Worm (Caenorhabditis elegans) whole organism, young adult: ENCODE results near the gene Y39G8B.10.

Experiments
- C06A6.2 ChIP-seq: fragments of 200-800 bp; sonication (Bioruptor generic); conservative IDR thresholded peaks from 2 replicates; pipeline ENCODE4 v1.3.6; 2022; ENCODE audit warnings: missing genetic modification characterization, missing compliant biosample characterization
- D2030.7 ChIP-seq: fragments of 200-800 bp; sonication (Bioruptor generic); IDR thresholded peaks from 2 replicates; pipeline ENCODE4 v1.3.6; 2022; ENCODE audit warnings: missing genetic modification reagents, missing genetic modification characterization, missing compliant biosample characterization
- F39B2.1 ChIP-seq: fragments of 200-800 bp; sonication (Bioruptor generic); IDR thresholded peaks from 2 replicates; pipeline ENCODE4 v1.3.6; 2022; ENCODE audit warnings: missing genetic modification reagents, missing genetic modification characterization, missing compliant biosample characterization
- F55B11.4 ChIP-seq: sonication (generic microtip); optimal IDR thresholded peaks from 2 replicates; lab custom pipeline; 2016; ENCODE audit warnings: missing compliant biosample characterization, missing genetic modification characterization, borderline replicate concordance; ENCODE audit not compliant: insufficient read depth
- F57C9.4 ChIP-seq: sonication (generic microtip); optimal IDR thresholded peaks from 2 replicates; lab custom pipeline; 2017; ENCODE audit warnings: mild to moderate bottlenecking, missing genetic modification characterization, missing compliant biosample characterization
- K11D2.4 ChIP-seq: fragments of 200-800 bp; sonication (Bioruptor generic); IDR thresholded peaks from 2 replicates; pipeline ENCODE4 v1.3.6; 2022; ENCODE audit warnings: missing genetic modification reagents, missing genetic modification characterization, missing compliant biosample characterization
- K12H6.12 ChIP-seq: fragments of 200-800 bp; sonication (Bioruptor generic); optimal IDR thresholded peaks from 2 replicates; lab custom pipeline; 2018; ENCODE audit warnings: mild to moderate bottlenecking, missing genetic modification characterization, missing compliant biosample characterization
- Y53F4B.3 ChIP-seq: fragments of 200-800 bp; sonication (Bioruptor generic); IDR thresholded peaks from 2 replicates; pipeline ENCODE4 v1.3.6; 2022; ENCODE audit warnings: missing genetic modification reagents, missing genetic modification characterization, missing compliant biosample characterization
- Y79H2A.3 ChIP-seq: fragments of 200-800 bp; sonication (Bioruptor generic); conservative IDR thresholded peaks from 2 replicates; pipeline ENCODE4 v1.3.6; 2022; ENCODE audit warnings: missing genetic modification reagents, missing genetic modification characterization, missing compliant biosample characterization
- ZK185.1 ChIP-seq: sonication (generic microtip); optimal IDR thresholded peaks from 2 replicates; lab custom pipeline; 2016; ENCODE audit warnings: mild to moderate bottlenecking, missing genetic modification characterization, missing compliant biosample characterization; ENCODE audit not compliant: poor library complexity, severe bottlenecking
- ama-1 ChIP-seq, 3 experiments: fragments of 150-350 bp in 1 of 3; sonication (generic microtip) in 2 of 3; optimal IDR thresholded peaks; 2 replicates each; lab custom pipeline; 2014 to 2018; ENCODE audit warnings: missing biosample characterization in 2 of 3, missing genetic modification characterization in 2 of 3, missing genetic modification reagents in 2 of 3
- aptf-2 ChIP-seq: fragments of 200-800 bp; sonication (Bioruptor generic); conservative IDR thresholded peaks from 2 replicates; pipeline ENCODE4 v1.3.6; 2022; ENCODE audit warnings: missing genetic modification reagents, missing genetic modification characterization, missing compliant biosample characterization
- athp-1 ChIP-seq: sonication (generic microtip); optimal IDR thresholded peaks from 2 replicates; lab custom pipeline; 2017; ENCODE audit warnings: mild to moderate bottlenecking, missing genetic modification characterization, missing compliant biosample characterization
- attf-3 ChIP-seq: fragments of 200-800 bp; sonication (Bioruptor generic); conservative IDR thresholded peaks from 2 replicates; pipeline ENCODE4 v1.3.6; 2022; ENCODE audit warnings: missing genetic modification reagents, missing genetic modification characterization, missing compliant biosample characterization
- bed-2 ChIP-seq: fragments of 200-800 bp; sonication (Bioruptor generic); IDR thresholded peaks from 2 replicates; pipeline ENCODE4 v1.3.6; 2022; ENCODE audit warnings: missing genetic modification reagents, missing genetic modification characterization, missing compliant biosample characterization
- cebp-1 ChIP-seq, 2 experiments: fragments of 200-800 bp in 1 of 2; sonication (Bioruptor generic) in 1 of 2; sonication (generic microtip) in 1 of 2; IDR thresholded peaks in 1 of 2; optimal IDR thresholded peaks in 1 of 2; 2 replicates each; pipeline versions ENCODE4 v1.3.6 to Lab custom; 2017 to 2022; ENCODE audit warnings: missing compliant biosample characterization in 2 of 2, missing genetic modification characterization in 2 of 2, mild to moderate bottlenecking in 1 of 2, missing genetic modification reagents in 1 of 2, moderate library complexity in 1 of 2
- ceh-40 ChIP-seq: fragments of 200-800 bp; sonication (Bioruptor generic); IDR thresholded peaks from 2 replicates; pipeline ENCODE4 v1.3.6; 2022; ENCODE audit warnings: missing genetic modification characterization, missing compliant biosample characterization
- dpl-1 ChIP-seq: fragments of 150-350 bp; optimal IDR thresholded peaks from 2 replicates; lab custom pipeline; 2014; ENCODE audit warnings: missing biosample characterization, missing genetic modification reagents, missing genetic modification characterization
- efl-1 ChIP-seq: fragments of 150-350 bp; optimal IDR thresholded peaks from 2 replicates; lab custom pipeline; 2014; ENCODE audit warnings: missing biosample characterization, missing genetic modification reagents, missing genetic modification characterization
- ekl-4 ChIP-seq: fragments of 200-800 bp; sonication (Bioruptor generic); IDR thresholded peaks from 2 replicates; pipeline ENCODE4 v1.3.6; 2022; ENCODE audit warnings: missing genetic modification reagents, missing genetic modification characterization, missing compliant biosample characterization
- fkh-3 ChIP-seq: sonication (generic microtip); optimal IDR thresholded peaks from 2 replicates; lab custom pipeline; 2016; ENCODE audit warnings: mild to moderate bottlenecking, missing genetic modification characterization, missing compliant biosample characterization
- hlh-12 ChIP-seq: sonication (generic microtip); optimal IDR thresholded peaks from 2 replicates; lab custom pipeline; 2016; ENCODE audit warnings: missing genetic modification characterization, missing compliant biosample characterization
- let-526 ChIP-seq: fragments of 200-800 bp; sonication (Bioruptor generic); IDR thresholded peaks from 2 replicates; pipeline ENCODE4 v1.3.6; 2022; ENCODE audit warnings: missing genetic modification reagents, missing genetic modification characterization, missing compliant biosample characterization
- let-607 ChIP-seq, 2 experiments: fragments of 200-800 bp in 1 of 2; sonication (Bioruptor generic) in 1 of 2; sonication (generic microtip) in 1 of 2; optimal IDR thresholded peaks; 2 replicates each; lab custom pipeline; 2016 to 2018; ENCODE audit warnings: mild to moderate bottlenecking in 2 of 2, missing compliant biosample characterization in 2 of 2, missing genetic modification characterization in 2 of 2, moderate library complexity in 2 of 2, missing genotype in 1 of 2
- lin-40 ChIP-seq: sonication (generic microtip); optimal IDR thresholded peaks from 2 replicates; lab custom pipeline; 2016; ENCODE audit warnings: missing genetic modification characterization, mild to moderate bottlenecking, missing compliant biosample characterization, missing genotype, missing genetic modification reagents
- lir-1 ChIP-seq: fragments of 200-800 bp; sonication (Bioruptor generic); conservative IDR thresholded peaks from 2 replicates; pipeline ENCODE4 v1.3.6; 2022; ENCODE audit warnings: missing genetic modification reagents, missing genetic modification characterization, missing compliant biosample characterization
- lsy-27 ChIP-seq: sonication (generic microtip); optimal IDR thresholded peaks from 2 replicates; lab custom pipeline; 2017; ENCODE audit warnings: missing genetic modification characterization, mild to moderate bottlenecking, missing compliant biosample characterization, antibody characterized with exemption, missing genotype, borderline replicate concordance; ENCODE audit not compliant: insufficient read depth
- madf-10 ChIP-seq: sonication (generic microtip); optimal IDR thresholded peaks from 2 replicates; lab custom pipeline; 2016; ENCODE audit warnings: mild to moderate bottlenecking, missing genetic modification characterization, missing compliant biosample characterization
- madf-6 ChIP-seq: fragments of 200-800 bp; sonication (Bioruptor generic); IDR thresholded peaks from 2 replicates; pipeline ENCODE4 v1.3.6; 2022; ENCODE audit warnings: missing genetic modification reagents, missing genetic modification characterization, missing compliant biosample characterization
- madf-8 ChIP-seq: fragments of 200-800 bp; sonication (Bioruptor generic); conservative IDR thresholded peaks from 2 replicates; pipeline ENCODE4 v1.3.6; 2022; ENCODE audit warnings: missing genetic modification reagents, missing genetic modification characterization, missing compliant biosample characterization
- mxl-1 ChIP-seq: sonication (generic microtip); optimal IDR thresholded peaks from 2 replicates; lab custom pipeline; 2016; ENCODE audit warnings: missing genetic modification characterization, missing compliant biosample characterization
- nfyb-1 ChIP-seq: fragments of 200-800 bp; sonication (Bioruptor generic); IDR thresholded peaks from 2 replicates; pipeline ENCODE4 v1.3.6; 2022; ENCODE audit warnings: missing genetic modification reagents, missing genetic modification characterization, missing compliant biosample characterization
- nhr-120 ChIP-seq: fragments of 200-800 bp; sonication (Bioruptor generic); IDR thresholded peaks from 2 replicates; pipeline ENCODE4 v1.3.6; 2022; ENCODE audit warnings: missing genetic modification characterization, missing compliant biosample characterization
- nhr-80 ChIP-seq: sonication (generic microtip); optimal IDR thresholded peaks from 2 replicates; lab custom pipeline; 2016; ENCODE audit warnings: missing genetic modification characterization, missing compliant biosample characterization
- nhr-90 ChIP-seq: sonication (generic microtip); optimal IDR thresholded peaks from 2 replicates; lab custom pipeline; 2016; ENCODE audit warnings: missing genotype, mild to moderate bottlenecking, missing genetic modification characterization, missing compliant biosample characterization
- pbrm-1 ChIP-seq: fragments of 200-800 bp; sonication (Bioruptor generic); IDR thresholded peaks from 2 replicates; pipeline ENCODE4 v1.3.6; 2022; ENCODE audit warnings: missing genetic modification reagents, missing genetic modification characterization, missing compliant biosample characterization
- pha-4 ChIP-seq: fragments of 150-350 bp; sonication (generic microtip); optimal IDR thresholded peaks from 2 replicates; lab custom pipeline; 2014; ENCODE audit warnings: missing biosample characterization, missing genetic modification reagents, missing genetic modification characterization
- rpc-1 ChIP-seq, 2 experiments: fragments of 150-350 bp in 1 of 2; sonication (generic microtip) in 1 of 2; optimal IDR thresholded peaks; 2 replicates each; lab custom pipeline; 2014 to 2018; ENCODE audit warnings: missing biosample characterization in 1 of 2, missing genetic modification characterization in 1 of 2, missing genetic modification reagents in 1 of 2, missing genotype in 1 of 2
- snpc-1.3 ChIP-seq: sonication (generic microtip); optimal IDR thresholded peaks from 2 replicates; lab custom pipeline; 2017; ENCODE audit warnings: missing genetic modification characterization, mild to moderate bottlenecking, missing compliant biosample characterization, antibody characterized with exemption, moderate library complexity, missing genotype, missing genetic modification reagents; ENCODE audit not compliant: insufficient read depth
- unc-130 ChIP-seq: sonication (generic microtip); optimal IDR thresholded peaks from 2 replicates; lab custom pipeline; 2016; ENCODE audit warnings: missing genetic modification reagents, missing genetic modification characterization, missing compliant biosample characterization
- xnd-1 ChIP-seq: sonication (generic microtip); optimal IDR thresholded peaks from 2 replicates; lab custom pipeline; 2016; ENCODE audit warnings: missing genotype, missing genetic modification reagents, missing genetic modification characterization, missing compliant biosample characterization
- ztf-22 ChIP-seq: fragments of 200-800 bp; sonication (Bioruptor generic); optimal IDR thresholded peaks from 2 replicates; lab custom pipeline; 2018; ENCODE audit warnings: mild to moderate bottlenecking, missing genetic modification characterization, moderate library complexity, missing compliant biosample characterization
- ztf-28 ChIP-seq: fragments of 200-800 bp; sonication (Bioruptor generic); IDR thresholded peaks from 2 replicates; pipeline ENCODE4 v1.3.6; 2022; ENCODE audit warnings: missing genetic modification reagents, missing genetic modification characterization, missing compliant biosample characterization

The Y39G8B.10 gene

ce11 chrII:13956529-13956928 lies 26.4 kb downstream of the Y39G8B.10 start (continued):
- TF ChIP-seq madf-8 = no peak
- peak; percentile 40; the same call in 1 of the 2 replicates for TF ChIP-seq cebp-1 (GFP tag; IDR thresholded peaks at IDR 0.05; lab: Robert Waterston, UW)
- peak; percentile 48 for TF ChIP-seq cebp-1 (tag; optimal IDR thresholded peaks at IDR 0.05; lab: Kevin White, UChicago)

ce11 chrII:13954979-13955378 lies 27.9 kb downstream of the Y39G8B.10 start:
- TF ChIP-seq bed-2 (GFP tag; lab: Robert Waterston, UW) (no peak), D2030.7 (GFP tag; lab: Robert Waterston, UW) (no peak), let-607 (tag; optimal IDR thresholded peaks at IDR 0.05; lab: Kevin White, UChicago) (no peak), aptf-2 (no peak), nhr-80 (tag; lab: Kevin White, UChicago) (peak; percentile 22)

DNA sequence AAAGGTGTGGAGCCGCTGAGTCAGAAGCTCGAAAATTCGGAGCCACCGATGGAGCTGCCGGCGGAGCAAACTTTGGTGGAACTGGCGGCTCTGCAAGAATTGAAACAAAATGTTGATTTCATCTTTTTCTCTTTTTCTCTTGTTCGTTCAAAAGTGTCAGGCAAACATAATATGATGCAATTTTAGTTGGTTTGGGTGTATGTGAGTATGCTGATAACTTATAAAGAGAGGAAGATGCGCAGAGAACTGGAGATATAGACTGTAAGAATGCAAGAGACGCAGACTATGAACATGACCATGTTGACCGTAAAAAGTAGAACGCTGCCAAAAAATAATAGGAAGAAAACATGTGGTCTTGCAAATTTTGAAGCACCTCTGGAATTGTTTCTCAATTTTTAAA lies 28.8 kb downstream of the Y39G8B.10 start:
- TF ChIP-seq fkh-3 (tag; lab: Kevin White, UChicago) (no peak), madf-6 (no peak), nhr-90 (tag; lab: Kevin White, UChicago) (no peak), K11D2.4 (no peak), lin-40 (peak; percentile 50), pha-4 (tag; lab: Kevin White, UChicago) (no peak), cebp-1 (GFP tag; IDR thresholded peaks at IDR 0.05; lab: Robert Waterston, UW) (no peak), cebp-1 (tag; optimal IDR thresholded peaks at IDR 0.05; lab: Kevin White, UChicago) (peak; percentile 34), F39B2.1 (GFP tag; lab: Robert Waterston, UW) (no peak), efl-1 (GFP tag; lab: Kevin White, UChicago) (no peak), unc-130 (no peak), lsy-27 (no peak), lir-1 (GFP tag; lab: Robert Waterston, UW) (no peak), ztf-28 (GFP tag; lab: Robert Waterston, UW) (no peak), xnd-1 (tag; lab: Kevin White, UChicago) (no peak), dpl-1 (no peak), nhr-80 (tag; lab: Kevin White, UChicago) (peak; percentile 86), nfyb-1 (GFP tag; lab: Robert Waterston, UW) (no peak), ama-1 (optimal IDR thresholded peaks at IDR 0.05; lab: Kevin White, UChicago) (no peak), ama-1 (GFP tag; optimal IDR thresholded peaks at IDR 0.05; lab: Kevin White, UChicago) (no peak), madf-10 (tag; lab: Kevin White, UChicago) (no peak), ekl-4 (GFP tag; lab: Robert Waterston, UW) (no peak), rpc-1 (optimal IDR thresholded peaks at IDR 0.05; lab: Kevin White, UChicago) (no peak), rpc-1 (tag; optimal IDR thresholded peaks at IDR 0.05; lab: Kevin White, UChicago) (no peak), Y53F4B.3 (GFP tag; lab: Robert Waterston, UW) (no peak), ztf-22 (no peak), snpc-1.3 (tag; lab: Kevin White, UChicago) (no peak), hlh-12 (tag; lab: Kevin White, UChicago) (no peak), pbrm-1 (GFP tag; lab: Robert Waterston, UW) (no peak), F55B11.4 (tag; lab: Kevin White, UChicago) (no peak), Y79H2A.3 (GFP tag; lab: Robert Waterston, UW) (no peak), F57C9.4 (no peak), K12H6.12 (tag; lab: Kevin White, UChicago) (no peak), mxl-1 (tag; lab: Kevin White, UChicago) (no peak), ceh-40 (no peak), D2030.7 (GFP tag; lab: Robert Waterston, UW) (no peak), nhr-120 (no peak), ZK185.1 (tag; lab: Kevin White, UChicago) (no peak), athp-1 (tag; lab: Kevin White, UChicago) (no peak), C06A6.2 (GFP tag; lab: Robert Waterston, UW) (no peak), let-526 (GFP tag; lab: Robert Waterston, UW) (no peak), bed-2 (GFP tag; lab: Robert Waterston, UW) (no peak), attf-3 (GFP tag; lab: Robert Waterston, UW) (no peak)
